Worm (Caenorhabditis elegans) whole organism, mixed stage, embryonic: ENCODE results near the gene flcn-1.

ENCODE experiments used
- M03D4.4 ChIP-seq: sonication (generic microtip); optimal IDR thresholded peaks from 2 replicates; lab custom pipeline; 2017; ENCODE audit warnings: mild to moderate bottlenecking, missing genetic modification characterization, missing compliant biosample characterization
- bed-3 ChIP-seq: fragments of 200-800 bp; sonication (Bioruptor generic); optimal IDR thresholded peaks from 3 replicates; lab custom pipeline; 2018; ENCODE audit warnings: mild to moderate bottlenecking, missing genetic modification characterization, moderate library complexity, missing compliant biosample characterization
- blmp-1 ChIP-seq: fragments of 150-350 bp; optimal IDR thresholded peaks from 2 replicates; lab custom pipeline; 2014; ENCODE audit warnings: missing biosample characterization, missing genetic modification characterization
- ceh-39 ChIP-seq: fragments of 150-350 bp; optimal IDR thresholded peaks from 2 replicates; lab custom pipeline; 2014; ENCODE audit warnings: missing biosample characterization, missing genetic modification characterization
- ceh-43 ChIP-seq: fragments of 200-800 bp; sonication (Bioruptor generic); optimal IDR thresholded peaks from 2 replicates; lab custom pipeline; 2018; ENCODE audit warnings: mild to moderate bottlenecking, missing genetic modification characterization, moderate library complexity, missing compliant biosample characterization
- ceh-83 ChIP-seq: fragments of 200-800 bp; sonication (Bioruptor generic); optimal IDR thresholded peaks from 2 replicates; lab custom pipeline; 2018; ENCODE audit warnings: mild to moderate bottlenecking, missing genetic modification characterization, missing compliant biosample characterization
- ces-1 ChIP-seq: fragments of 150-350 bp; optimal IDR thresholded peaks from 2 replicates; lab custom pipeline; 2014; ENCODE audit warnings: missing biosample characterization, missing genetic modification reagents, missing genetic modification characterization
- cnd-1 ChIP-seq: fragments of 200-800 bp; sonication (Bioruptor generic); optimal IDR thresholded peaks from 2 replicates; lab custom pipeline; 2018; ENCODE audit warnings: mild to moderate bottlenecking, missing genetic modification characterization, missing compliant biosample characterization
- drap-1 ChIP-seq: fragments of 200-800 bp; sonication (Bioruptor generic); optimal IDR thresholded peaks from 3 replicates; lab custom pipeline; 2018; ENCODE audit warnings: mild to moderate bottlenecking, missing genetic modification characterization, missing compliant biosample characterization
- elt-1 ChIP-seq: sonication (generic microtip); optimal IDR thresholded peaks from 2 replicates; lab custom pipeline; 2017; ENCODE audit warnings: missing genetic modification characterization, mild to moderate bottlenecking, missing compliant biosample characterization, antibody characterized with exemption, moderate library complexity, borderline replicate concordance; ENCODE audit not compliant: insufficient read depth
- elt-3 ChIP-seq: fragments of 150-350 bp; optimal IDR thresholded peaks from 2 replicates; lab custom pipeline; 2014; ENCODE audit warnings: missing biosample characterization, missing genetic modification characterization
- flh-1 ChIP-seq: fragments of 200-800 bp; sonication (Bioruptor generic); optimal IDR thresholded peaks from 2 replicates; lab custom pipeline; 2018; ENCODE audit warnings: mild to moderate bottlenecking, missing genetic modification characterization, moderate library complexity, missing compliant biosample characterization
- ham-2 ChIP-seq: fragments of 200-800 bp; sonication (Bioruptor generic); optimal IDR thresholded peaks from 2 replicates; lab custom pipeline; 2018; ENCODE audit warnings: mild to moderate bottlenecking, missing genetic modification characterization, missing compliant biosample characterization
- hlh-1 ChIP-seq: fragments of 150-350 bp; optimal IDR thresholded peaks from 2 replicates; lab custom pipeline; 2014; ENCODE audit warnings: missing biosample characterization, missing genetic modification reagents, missing genetic modification characterization
- lin-13 ChIP-seq: fragments of 150-350 bp; optimal IDR thresholded peaks from 2 replicates; lab custom pipeline; 2014; ENCODE audit warnings: missing biosample characterization, missing genetic modification characterization
- lin-32 ChIP-seq: fragments of 200-800 bp; sonication (Bioruptor generic); optimal IDR thresholded peaks from 2 replicates; lab custom pipeline; 2018; ENCODE audit warnings: mild to moderate bottlenecking, missing genetic modification characterization, missing compliant biosample characterization
- lsy-2 ChIP-seq: fragments of 150-350 bp; optimal IDR thresholded peaks from 2 replicates; lab custom pipeline; 2014; ENCODE audit warnings: missing biosample characterization, missing genetic modification characterization
- mab-5 ChIP-seq: fragments of 150-350 bp; optimal IDR thresholded peaks from 2 replicates; lab custom pipeline; 2014; ENCODE audit warnings: missing biosample characterization, missing genetic modification characterization
- mep-1 ChIP-seq: fragments of 150-350 bp; optimal IDR thresholded peaks from 2 replicates; lab custom pipeline; 2017; ENCODE audit warnings: missing biosample characterization, missing genetic modification reagents, missing genetic modification characterization, inconsistent platforms
- mls-2 ChIP-seq: sonication (generic microtip); optimal IDR thresholded peaks from 2 replicates; lab custom pipeline; 2016; ENCODE audit warnings: mild to moderate bottlenecking, missing genetic modification characterization, moderate library complexity, missing compliant biosample characterization
- nhr-12 ChIP-seq: fragments of 150-350 bp; optimal IDR thresholded peaks from 2 replicates; lab custom pipeline; 2014; ENCODE audit warnings: missing biosample characterization, missing genetic modification characterization
- nhr-2 ChIP-seq: fragments of 150-350 bp; optimal IDR thresholded peaks from 2 replicates; lab custom pipeline; 2014; ENCODE audit warnings: missing biosample characterization, missing genetic modification characterization
- nhr-237 ChIP-seq: fragments of 150-350 bp; optimal IDR thresholded peaks from 2 replicates; lab custom pipeline; 2014; ENCODE audit warnings: missing biosample characterization, missing genetic modification characterization
- nhr-28 ChIP-seq: fragments of 150-350 bp; optimal IDR thresholded peaks from 2 replicates; lab custom pipeline; 2014; ENCODE audit warnings: missing biosample characterization, missing genetic modification characterization
- nhr-76 ChIP-seq: sonication (generic microtip); optimal IDR thresholded peaks from 2 replicates; lab custom pipeline; 2017; ENCODE audit warnings: missing biosample characterization, missing genetic modification characterization
- pha-4 ChIP-seq: fragments of 150-350 bp; optimal IDR thresholded peaks from 2 replicates; lab custom pipeline; 2018; ENCODE audit warnings: missing biosample characterization, missing genetic modification reagents, missing genetic modification characterization
- sem-2 ChIP-seq: fragments of 200-800 bp; sonication (Bioruptor generic); optimal IDR thresholded peaks from 2 replicates; lab custom pipeline; 2018; ENCODE audit warnings: mild to moderate bottlenecking, missing genetic modification characterization, missing compliant biosample characterization
- snpc-4 ChIP-seq: fragments of 150-350 bp; optimal IDR thresholded peaks from 2 replicates; lab custom pipeline; 2014; ENCODE audit warnings: missing biosample characterization, missing genetic modification characterization
- sptf-1 ChIP-seq: sonication (generic microtip); optimal IDR thresholded peaks from 2 replicates; lab custom pipeline; 2017; ENCODE audit warnings: mild to moderate bottlenecking, missing genetic modification characterization, moderate library complexity, missing compliant biosample characterization
- tbx-8 ChIP-seq: fragments of 200-800 bp; sonication (Bioruptor generic); optimal IDR thresholded peaks from 2 replicates; lab custom pipeline; 2018; ENCODE audit warnings: mild to moderate bottlenecking, missing genetic modification characterization, moderate library complexity, missing compliant biosample characterization
- unc-120 ChIP-seq: sonication (generic microtip); optimal IDR thresholded peaks from 2 replicates; lab custom pipeline; 2017; ENCODE audit warnings: missing genetic modification characterization, missing compliant biosample characterization; ENCODE audit not compliant: poor library complexity, severe bottlenecking
- unc-39 ChIP-seq: fragments of 150-350 bp; optimal IDR thresholded peaks from 2 replicates; lab custom pipeline; 2014; ENCODE audit warnings: missing biosample characterization, missing genetic modification characterization
- unc-62 ChIP-seq: fragments of 150-350 bp; optimal IDR thresholded peaks from 2 replicates; lab custom pipeline; 2014; ENCODE audit warnings: missing biosample characterization, missing genetic modification reagents, missing genetic modification characterization
- zip-8 ChIP-seq: fragments of 150-350 bp; optimal IDR thresholded peaks from 2 replicates; lab custom pipeline; 2014; ENCODE audit warnings: missing biosample characterization, missing genetic modification characterization
- ztf-11 ChIP-seq: fragments of 150-350 bp; optimal IDR thresholded peaks from 2 replicates; lab custom pipeline; 2014; ENCODE audit warnings: missing biosample characterization, missing genetic modification characterization

The flcn-1 gene

DNA sequence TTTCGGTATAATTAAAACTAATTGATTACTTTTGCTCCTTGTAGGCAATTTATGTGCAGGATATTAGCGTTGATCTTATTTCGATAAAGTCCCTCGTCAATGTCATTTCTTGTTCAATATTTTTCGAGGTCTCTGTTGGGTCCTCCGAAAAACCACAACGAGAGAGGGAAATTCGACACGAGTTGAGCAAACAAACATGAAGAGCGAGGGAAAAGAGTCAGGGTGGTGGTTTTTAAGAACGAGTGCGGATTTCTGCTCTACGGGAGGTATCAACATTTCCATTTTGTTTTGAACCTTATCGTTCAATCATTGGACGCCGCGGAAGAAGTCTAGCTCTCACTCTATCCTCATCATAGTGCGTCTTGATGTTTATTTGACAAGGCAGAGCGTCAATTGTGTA, 6.2 kb downstream of the flcn-1 start:
- TF ChIP-seq cnd-1 (tag; lab: Kevin White, UChicago) (no peak), M03D4.4 (no peak)

- TF ChIP-seq drap-1 (GFP tag; lab: Kevin White, UChicago) (no peak), ces-1 (GFP tag; lab: Kevin White, UChicago) (peak; percentile 40), pha-4 (tag; lab: Kevin White, UChicago) (no peak), nhr-12 (no peak), hlh-1 (tag; lab: Kevin White, UChicago) (peak; percentile 33), nhr-28 (tag; lab: Kevin White, UChicago) (no peak), nhr-2 (tag; lab: Kevin White, UChicago) (no peak), flh-1 (GFP tag; lab: Kevin White, UChicago) (no peak), tbx-8 (GFP tag; lab: Kevin White, UChicago) (no peak), lsy-2 (tag; lab: Kevin White, UChicago) (no peak), nhr-237 (tag; lab: Kevin White, UChicago) (no peak), mls-2 (peak; percentile 10), ceh-39 (tag; lab: Kevin White, UChicago) (no peak), unc-120 (tag; lab: Kevin White, UChicago) (no peak), lin-32 (GFP tag; lab: Kevin White, UChicago) (peak; percentile 85), bed-3 (no peak), unc-62 (GFP tag; lab: Kevin White, UChicago) (peak; percentile 32), elt-3 (tag; lab: Kevin White, UChicago) (no peak)
These were observed 7.4 kb downstream of the flcn-1 start for ce11 chrII:6935975-6936374.

DNA sequence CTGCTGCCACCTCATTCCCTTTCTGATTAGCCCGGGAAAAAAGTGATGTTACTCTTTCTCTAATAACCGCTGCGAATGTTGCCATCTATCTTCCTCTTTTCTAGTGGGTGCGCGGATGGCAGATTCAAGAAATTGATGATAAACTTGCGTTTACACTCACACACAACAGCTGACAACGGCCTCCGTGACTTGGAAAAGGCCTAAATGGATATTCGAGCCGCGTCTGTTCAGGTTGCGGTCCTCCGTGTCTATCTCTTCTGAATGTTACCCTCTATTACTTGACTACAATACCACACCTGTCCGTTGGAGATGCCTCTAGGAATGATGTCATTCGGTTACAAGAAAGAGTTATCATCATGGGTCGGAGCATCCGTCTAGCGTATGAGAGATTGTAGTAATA, 8.0 kb downstream of the flcn-1 start:
- TF ChIP-seq ceh-39 (tag; lab: Kevin White, UChicago) (no peak), drap-1 (GFP tag; lab: Kevin White, UChicago) (no peak), lin-32 (GFP tag; lab: Kevin White, UChicago) (no peak), flh-1 (GFP tag; lab: Kevin White, UChicago) (no peak), nhr-76 (tag; lab: Kevin White, UChicago) (no peak), mls-2 (no peak), nhr-2 (tag; lab: Kevin White, UChicago) (no peak), sptf-1 (tag; lab: Kevin White, UChicago) (no peak), zip-8 (tag; lab: Kevin White, UChicago) (no peak), ces-1 (GFP tag; lab: Kevin White, UChicago) (no peak), nhr-237 (tag; lab: Kevin White, UChicago) (no peak), elt-1 (tag; lab: Kevin White, UChicago) (peak; percentile 60), snpc-4 (tag; lab: Kevin White, UChicago) (no peak), hlh-1 (tag; lab: Kevin White, UChicago) (peak; percentile 97), unc-120 (tag; lab: Kevin White, UChicago) (peak; percentile 91), pha-4 (tag; lab: Kevin White, UChicago) (no peak), lsy-2 (tag; lab: Kevin White, UChicago) (no peak), ham-2 (no peak), nhr-12 (no peak), unc-62 (GFP tag; lab: Kevin White, UChicago) (peak; percentile 62)

DNA sequence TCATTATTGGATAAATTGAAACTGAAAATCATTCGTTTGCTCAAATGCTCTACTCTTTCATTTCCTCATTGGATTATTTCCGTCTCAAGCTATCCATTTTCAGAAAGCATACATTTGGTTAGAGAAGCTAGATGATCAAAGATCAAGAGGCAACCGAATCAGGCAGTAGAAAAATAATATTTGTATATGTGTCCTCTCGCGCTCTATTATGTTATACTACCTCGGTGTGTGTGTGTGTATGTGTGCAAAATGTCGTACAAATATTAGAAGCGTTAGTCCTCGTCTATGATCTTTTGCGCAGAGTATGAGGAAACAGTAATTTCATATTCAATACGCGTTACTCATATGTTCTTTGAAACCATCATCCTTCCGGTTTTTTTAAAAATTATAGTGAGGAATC, 8.5 kb downstream of the flcn-1 start:
- TF ChIP-seq ces-1 (GFP tag; lab: Kevin White, UChicago) (peak; percentile 3), lin-13 (no peak), pha-4 (tag; lab: Kevin White, UChicago) (peak; percentile 55)

- TF ChIP-seq M03D4.4 = no peak
- TF ChIP-seq ceh-83 (GFP tag; lab: Kevin White, UChicago) = no peak
- TF ChIP-seq nhr-28 (tag; lab: Kevin White, UChicago) = no peak
- no peak for TF ChIP-seq hlh-1 (tag; lab: Kevin White, UChicago)
- TF ChIP-seq lsy-2 (tag; lab: Kevin White, UChicago) = no peak
- no peak for TF ChIP-seq unc-120 (tag; lab: Kevin White, UChicago)
- no peak for TF ChIP-seq elt-1 (tag; lab: Kevin White, UChicago)
- TF ChIP-seq sptf-1 (tag; lab: Kevin White, UChicago) = peak; percentile 40
- no peak for TF ChIP-seq pha-4 (tag; lab: Kevin White, UChicago)
- no peak for TF ChIP-seq sem-2 (GFP tag; lab: Kevin White, UChicago)
- no peak for TF ChIP-seq nhr-76 (tag; lab: Kevin White, UChicago)
- peak; percentile 60 for TF ChIP-seq cnd-1 (tag; lab: Kevin White, UChicago)
- TF ChIP-seq ztf-11 (tag; lab: Kevin White, UChicago) = no peak
- TF ChIP-seq ces-1 (GFP tag; lab: Kevin White, UChicago) = peak; percentile 65
- no peak for TF ChIP-seq bed-3
- TF ChIP-seq nhr-2 (tag; lab: Kevin White, UChicago) = peak; percentile 97
- TF ChIP-seq mab-5 (tag; lab: Kevin White, UChicago) = no peak
- no peak for TF ChIP-seq drap-1 (GFP tag; lab: Kevin White, UChicago)
- no peak for TF ChIP-seq ceh-39 (tag; lab: Kevin White, UChicago)
- TF ChIP-seq blmp-1 (tag; lab: Kevin White, UChicago) = no peak
- TF ChIP-seq tbx-8 (GFP tag; lab: Kevin White, UChicago) = no peak
- TF ChIP-seq mls-2 = peak; percentile 80
- TF ChIP-seq lin-13 = no peak
- no peak for TF ChIP-seq snpc-4 (tag; lab: Kevin White, UChicago)
- TF ChIP-seq zip-8 (tag; lab: Kevin White, UChicago) = peak; percentile 34
- TF ChIP-seq lin-32 (GFP tag; lab: Kevin White, UChicago) = no peak
- TF ChIP-seq unc-62 (GFP tag; lab: Kevin White, UChicago) = no peak
- no peak for TF ChIP-seq mep-1
- TF ChIP-seq ceh-43 (GFP tag; lab: Kevin White, UChicago) = peak; percentile 79
- TF ChIP-seq flh-1 (GFP tag; lab: Kevin White, UChicago) = no peak
- no peak for TF ChIP-seq nhr-237 (tag; lab: Kevin White, UChicago)
- peak; percentile 37 for TF ChIP-seq ham-2
- no peak for TF ChIP-seq nhr-12
- TF ChIP-seq elt-3 (tag; lab: Kevin White, UChicago) = no peak
- peak; percentile 41 for TF ChIP-seq unc-39
These were observed 11.3 kb downstream of the flcn-1 start for ce11 chrII:6939873-6940272.
